Fruit fly (Drosophila melanogaster) whole organism, prepupa: ENCODE data around the gene CG31693.

Source experiments
- Blimp-1 ChIP-seq: fragments of 200-800 bp; sonication (Bioruptor generic); optimal IDR thresholded peaks from 3 replicates; lab custom pipeline; 2017; ENCODE audit warnings: missing biosample characterization, missing genetic modification characterization, mild to moderate bottlenecking, moderate library complexity, missing genetic modification reagents
- CG10631 ChIP-seq: fragments of 200-800 bp; sonication (Bioruptor generic); optimal IDR thresholded peaks from 2 replicates; lab custom pipeline; 2016; ENCODE audit warnings: missing biosample characterization, missing genetic modification characterization
- CG11294 ChIP-seq: fragments of 200-800 bp; sonication (Bioruptor generic); IDR thresholded peaks from 2 replicates; pipeline ENCODE4 v1.3.6; 2022; ENCODE audit warnings: missing biosample characterization, missing genetic modification characterization
- CG11762 ChIP-seq: fragments of 200-800 bp; sonication (Bioruptor generic); optimal IDR thresholded peaks from 3 replicates; lab custom pipeline; 2016; ENCODE audit warnings: missing biosample characterization, missing genetic modification characterization; ENCODE audit not compliant: insufficient read depth
- CG11902 ChIP-seq: fragments of 200-800 bp; sonication (Bioruptor generic); optimal IDR thresholded peaks from 3 replicates; lab custom pipeline; 2016; ENCODE audit warnings: missing biosample characterization, missing genetic modification characterization
- CG16779 ChIP-seq: fragments of 200-800 bp; sonication (Bioruptor generic); optimal IDR thresholded peaks from 3 replicates; lab custom pipeline; 2017; ENCODE audit warnings: missing biosample characterization, mild to moderate bottlenecking, missing genetic modification characterization
- CG3032 ChIP-seq: fragments of 200-800 bp; optimal IDR thresholded peaks from 2 replicates; lab custom pipeline; 2019; ENCODE audit warnings: missing biosample characterization, mild to moderate bottlenecking, missing genetic modification characterization, moderate library complexity
- CG31627 ChIP-seq: fragments of 200-800 bp; sonication (Bioruptor generic); optimal IDR thresholded peaks from 3 replicates; lab custom pipeline; 2016; ENCODE audit warnings: missing biosample characterization, missing genetic modification characterization
- CG32006 ChIP-seq: fragments of 200-800 bp; sonication (Bioruptor generic); optimal IDR thresholded peaks from 3 replicates; lab custom pipeline; 2017; ENCODE audit warnings: missing biosample characterization, mild to moderate bottlenecking, missing genetic modification characterization
- CG4318 ChIP-seq: fragments of 200-800 bp; sonication (Bioruptor generic); optimal IDR thresholded peaks from 3 replicates; lab custom pipeline; 2017; ENCODE audit warnings: missing biosample characterization, mild to moderate bottlenecking, missing genetic modification characterization
- CG6276 ChIP-seq: fragments of 200-800 bp; sonication (Bioruptor generic); optimal IDR thresholded peaks from 2 replicates; lab custom pipeline; 2017; ENCODE audit warnings: missing biosample characterization, mild to moderate bottlenecking, missing genetic modification characterization
- CG6792 ChIP-seq: fragments of 200-800 bp; sonication (Bioruptor generic); optimal IDR thresholded peaks from 3 replicates; lab custom pipeline; 2016; ENCODE audit warnings: missing biosample characterization, missing genetic modification characterization
- CG6854 ChIP-seq: fragments of 200-800 bp; sonication (Bioruptor generic); optimal IDR thresholded peaks from 2 replicates; lab custom pipeline; 2017; ENCODE audit warnings: missing biosample characterization, mild to moderate bottlenecking, missing genetic modification characterization
- CG8319 ChIP-seq: fragments of 200-800 bp; sonication (Bioruptor generic); optimal IDR thresholded peaks from 3 replicates; lab custom pipeline; 2016; ENCODE audit warnings: missing biosample characterization, missing genetic modification characterization
- Eip78C ChIP-seq: fragments of 200-800 bp; sonication (Bioruptor generic); peaks from one replicate; lab custom pipeline; 2016; ENCODE audit warnings: missing biosample characterization, missing genetic modification characterization
- Eip93F ChIP-seq: fragments of 200-800 bp; sonication (Bioruptor generic); optimal IDR thresholded peaks from 2 replicates; lab custom pipeline; 2016; ENCODE audit warnings: missing biosample characterization, mild to moderate bottlenecking, missing genetic modification characterization
- Ets21C ChIP-seq: fragments of 200-800 bp; sonication (Bioruptor generic); optimal IDR thresholded peaks from 3 replicates; lab custom pipeline; 2016; ENCODE audit warnings: missing biosample characterization, missing genetic modification characterization
- Ets96B ChIP-seq: fragments of 200-800 bp; optimal IDR thresholded peaks from 2 replicates; lab custom pipeline; 2019; ENCODE audit warnings: missing biosample characterization, mild to moderate bottlenecking, missing genetic modification characterization, moderate library complexity
- Gug ChIP-seq: fragments of 200-800 bp; sonication (Bioruptor generic); IDR thresholded peaks from 2 replicates; pipeline ENCODE4 v1.3.6; 2022; ENCODE audit warnings: missing biosample characterization, missing genetic modification characterization
- Hr38 ChIP-seq: sonication (Bioruptor generic); optimal IDR thresholded peaks from 2 replicates; lab custom pipeline; 2016; ENCODE audit warnings: missing biosample characterization, missing genetic modification characterization
- Hr4 ChIP-seq: fragments of 200-800 bp; sonication (Bioruptor generic); optimal IDR thresholded peaks from 3 replicates; lab custom pipeline; 2016; ENCODE audit warnings: missing biosample characterization, missing genetic modification characterization
- Lpt ChIP-seq: fragments of 200-800 bp; sonication (Bioruptor generic); optimal IDR thresholded peaks from 3 replicates; lab custom pipeline; 2016; ENCODE audit warnings: missing biosample characterization, missing genetic modification characterization
- Met ChIP-seq: fragments of 200-800 bp; sonication (Bioruptor generic); optimal IDR thresholded peaks from 3 replicates; lab custom pipeline; 2016; ENCODE audit warnings: missing biosample characterization, missing genetic modification characterization
- Sox15 ChIP-seq: fragments of 200-800 bp; sonication (Bioruptor generic); optimal IDR thresholded peaks from 3 replicates; lab custom pipeline; 2016; ENCODE audit warnings: missing biosample characterization, missing genetic modification characterization
- achi ChIP-seq: fragments of 200-800 bp; sonication (Bioruptor generic); optimal IDR thresholded peaks from 3 replicates; lab custom pipeline; 2016; ENCODE audit warnings: missing biosample characterization, missing genetic modification characterization
- acj6 ChIP-seq: fragments of 200-800 bp; sonication (Bioruptor generic); optimal IDR thresholded peaks from 3 replicates; lab custom pipeline; 2016; ENCODE audit warnings: missing biosample characterization, missing genetic modification characterization
- dac ChIP-seq: fragments of 200-800 bp; sonication (Bioruptor generic); optimal IDR thresholded peaks from 2 replicates; lab custom pipeline; 2017; ENCODE audit warnings: missing biosample characterization, mild to moderate bottlenecking, missing genetic modification characterization
- dsx ChIP-seq: fragments of 200-800 bp; optimal IDR thresholded peaks from 3 replicates; lab custom pipeline; 2019; ENCODE audit warnings: missing biosample characterization, mild to moderate bottlenecking, missing genetic modification characterization, moderate library complexity; ENCODE audit not compliant: poor library complexity, severe bottlenecking
- fd59A ChIP-seq: fragments of 200-800 bp; sonication (Bioruptor generic); optimal IDR thresholded peaks from 2 replicates; lab custom pipeline; 2017; ENCODE audit warnings: missing biosample characterization, mild to moderate bottlenecking, missing genetic modification characterization, missing genetic modification reagents
- fd85E ChIP-seq: fragments of 200-800 bp; sonication (Bioruptor generic); optimal IDR thresholded peaks from 3 replicates; lab custom pipeline; 2016; ENCODE audit warnings: missing biosample characterization, missing genetic modification characterization
- fkh ChIP-seq: fragments of 200-800 bp; sonication (Bioruptor generic); optimal IDR thresholded peaks from 3 replicates; lab custom pipeline; 2017; ENCODE audit warnings: missing biosample characterization, mild to moderate bottlenecking, missing genetic modification characterization, moderate library complexity
- lz ChIP-seq: fragments of 200-800 bp; sonication (Bioruptor generic); optimal IDR thresholded peaks from 3 replicates; lab custom pipeline; 2016; ENCODE audit warnings: missing biosample characterization, missing genetic modification characterization
- pdm3 ChIP-seq: fragments of 200-800 bp; sonication (Bioruptor generic); optimal IDR thresholded peaks from 3 replicates; lab custom pipeline; 2016; ENCODE audit warnings: missing biosample characterization, missing genetic modification characterization
- salr ChIP-seq, 2 experiments: fragments of 200-800 bp; sonication (Bioruptor generic); optimal IDR thresholded peaks; 3 replicates each; lab custom pipeline; 2016 to 2018; ENCODE audit warnings: missing biosample characterization in 2 of 2, missing genetic modification characterization in 2 of 2, mild to moderate bottlenecking in 1 of 2
- ss ChIP-seq, 2 experiments: fragments of 200-800 bp; sonication (Bioruptor generic); optimal IDR thresholded peaks; 2 replicates in 1 of 2; 3 replicates in 1 of 2; lab custom pipeline; 2017 to 2018; ENCODE audit warnings: mild to moderate bottlenecking in 2 of 2, missing biosample characterization in 2 of 2, missing genetic modification characterization in 2 of 2, moderate library complexity in 1 of 2
- svp ChIP-seq: fragments of 200-800 bp; sonication (Bioruptor generic); peaks from one replicate; lab custom pipeline; 2016; ENCODE audit warnings: missing biosample characterization, missing genetic modification characterization
- vri ChIP-seq: fragments of 200-800 bp; sonication (Bioruptor generic); optimal IDR thresholded peaks from 3 replicates; lab custom pipeline; 2016; ENCODE audit warnings: missing biosample characterization, mild to moderate bottlenecking, missing genetic modification characterization

Gene CG31693

dm6 chr2L:22014890-22015289 lies at the start of gene CG31693:
CG31693 (plus strand) TSS chr2L:22015190.
- TF ChIP-seq Ets21C (GFP tag; lab: Kevin White, UChicago) (no peak), CG6792 (GFP tag; lab: Kevin White, UChicago) (no peak), Lpt (no peak), fkh (GFP tag; lab: Kevin White, UChicago) (no peak), fd59A (no peak), Gug (no peak), acj6 (GFP tag; lab: Kevin White, UChicago) (no peak), achi (GFP tag; lab: Kevin White, UChicago) (no peak), Blimp-1 (GFP tag; lab: Kevin White, UChicago) (no peak), vri (GFP tag; lab: Kevin White, UChicago) (no peak), pdm3 (GFP tag; lab: Kevin White, UChicago) (no peak), CG11762 (GFP tag; lab: Kevin White, UChicago) (no peak)

- TF ChIP-seq Eip78C, result peak; percentile 3
- no peak for TF ChIP-seq CG10631
Observed at dm6 chr2L:21970698-21971395, 44.1 kb upstream of the CG31693 start.

- TF ChIP-seq CG6854 (GFP tag; lab: Kevin White, UChicago), result no peak
- TF ChIP-seq CG6792 (GFP tag; lab: Kevin White, UChicago), result no peak
- TF ChIP-seq Gug, result no peak
- TF ChIP-seq CG16779 (tag; lab: Kevin White, UChicago), result no peak
- no peak for TF ChIP-seq pdm3 (GFP tag; lab: Kevin White, UChicago)
- no peak for TF ChIP-seq CG11762 (GFP tag; lab: Kevin White, UChicago)
- TF ChIP-seq CG4318 (GFP tag; lab: Kevin White, UChicago), result no peak
- no peak for TF ChIP-seq dac (GFP tag; lab: Kevin White, UChicago)
- TF ChIP-seq Eip93F (GFP tag; lab: Kevin White, UChicago), result no peak
- TF ChIP-seq CG11294 (GFP tag; lab: Robert Waterston, UW), result no peak
- TF ChIP-seq Ets96B (tag; lab: Kevin White, UChicago), result no peak
- TF ChIP-seq CG11902 (GFP tag; lab: Kevin White, UChicago), result no peak
- TF ChIP-seq fd85E (GFP tag; lab: Kevin White, UChicago), result no peak
- no peak for TF ChIP-seq salr (GFP tag; optimal IDR thresholded peaks at IDR 0.05; lab: Kevin White, UChicago)
- TF ChIP-seq Hr38 (GFP tag; lab: Kevin White, UChicago), result no peak
- TF ChIP-seq CG8319 (GFP tag; lab: Kevin White, UChicago), result no peak
- TF ChIP-seq CG6276 (GFP tag; lab: Kevin White, UChicago), result no peak
- no peak for TF ChIP-seq svp
- no peak for TF ChIP-seq CG3032 (tag; lab: Kevin White, UChicago)
- TF ChIP-seq Hr4 (GFP tag; lab: Kevin White, UChicago), result no peak
Observed at dm6 chr2L:21974895-21975294, 40.1 kb upstream of the CG31693 start.

- no peak for TF ChIP-seq CG10631
- no peak for TF ChIP-seq lz (GFP tag; lab: Kevin White, UChicago)
- no peak for TF ChIP-seq ss (GFP tag; optimal IDR thresholded peaks at IDR 0.05; lab: Kevin White, UChicago)
- TF ChIP-seq Met (GFP tag; lab: Kevin White, UChicago), result no peak
- no peak for TF ChIP-seq CG32006 (GFP tag; lab: Kevin White, UChicago)
- TF ChIP-seq CG31627 (GFP tag; lab: Kevin White, UChicago), result no peak
- no peak for TF ChIP-seq CG3032 (tag; lab: Kevin White, UChicago)
- TF ChIP-seq Sox15 (GFP tag; lab: Kevin White, UChicago), result no peak
- TF ChIP-seq achi (GFP tag; lab: Kevin White, UChicago), result no peak
- TF ChIP-seq dsx (GFP tag; lab: Kevin White, UChicago), result no peak
- no peak for TF ChIP-seq CG6854 (GFP tag; lab: Kevin White, UChicago)
- TF ChIP-seq, all 60 proteins: peak for 0
Observed at dm6 chr2L:21992833-21993232, 22.2 kb upstream of the CG31693 start, which contains the start of gene CG2528. CG2528 (minus strand) TSS chr2L:21992933.
